Fruit fly (Drosophila melanogaster): Measurements from ENCODE around the gene Nak.

DNA sequence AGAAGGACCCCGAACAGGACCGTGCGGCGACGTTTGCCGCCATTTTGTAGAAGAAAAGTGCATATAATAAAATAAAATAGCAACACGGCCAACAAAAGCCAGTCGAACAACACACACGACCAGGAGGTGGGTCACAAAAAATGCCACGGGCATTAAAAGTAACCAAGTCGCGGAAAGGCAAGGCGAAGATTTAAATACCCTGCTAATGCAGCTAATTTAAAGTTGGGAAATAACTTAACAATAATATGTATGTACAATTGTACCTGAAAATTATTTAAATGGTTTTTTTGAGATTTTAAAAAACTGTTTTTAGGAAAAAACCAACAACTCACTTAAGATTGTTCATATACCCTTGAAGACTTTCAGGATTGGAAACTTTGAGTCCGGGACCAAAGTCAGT, 38.9 kb downstream of the Nak start:
- no peak for TF ChIP-seq EcR (GFP tag; optimal IDR thresholded peaks at IDR 0.05)
- TF ChIP-seq usp (GFP tag; optimal IDR thresholded peaks at IDR 0.05): no peak
- no peak for TF ChIP-seq pan (optimal IDR thresholded peaks at IDR 0.05)
- TF ChIP-seq CG8478 (optimal IDR thresholded peaks at IDR 0.05): no peak
- TF ChIP-seq psq (optimal IDR thresholded peaks at IDR 0.05): no peak

Data from whole organism.